Worm (Caenorhabditis elegans): Measurements from ENCODE around the gene prp-38.

The prp-38 gene

ce11 chrV:10813425-10814156 lies 7.8 kb upstream of the prp-38 start, which contains the start of the genes C29A12.1 and lig-1:
Gene C29A12.1 (minus strand): TSS chrV:10813487.
Gene lig-1 (plus strand): TSS chrV:10814106.
- no peak for TF ChIP-seq ztf-25 (GFP tag; IDR thresholded peaks at IDR 0.05)
- no peak for TF ChIP-seq F39B2.1 (GFP tag; IDR thresholded peaks at IDR 0.05)
- TF ChIP-seq C06A6.2 (GFP tag; conservative IDR thresholded peaks at IDR 0.05), result no peak
- TF ChIP-seq repo-1 (tag; optimal IDR thresholded peaks at IDR 0.05), result no peak
- peak; percentile 68 for TF ChIP-seq mcd-1 (GFP tag; IDR thresholded peaks at IDR 0.05)
- TF ChIP-seq cebp-1 (GFP tag; IDR thresholded peaks at IDR 0.05), result no peak
- no peak for TF ChIP-seq cebp-1 (tag; optimal IDR thresholded peaks at IDR 0.05)
- TF ChIP-seq bed-1 (GFP tag; IDR thresholded peaks at IDR 0.05), result no peak
- TF ChIP-seq die-1 (tag; optimal IDR thresholded peaks at IDR 0.05), result no peak
- 0 out of 2 replicates have a peak, but pooled peaks have one; percentile 8 for TF ChIP-seq Y95B8A.8 (GFP tag; IDR thresholded peaks at IDR 0.05)
- no peak for TF ChIP-seq aptf-3 (GFP tag; IDR thresholded peaks at IDR 0.05)
- no peak for TF ChIP-seq zim-3 (tag; optimal IDR thresholded peaks at IDR 0.05)
- TF ChIP-seq B0336.3 (GFP tag; IDR thresholded peaks at IDR 0.05), result no peak
- TF ChIP-seq Y53G8AR.9 (GFP tag; conservative IDR thresholded peaks at IDR 0.05), result no peak
- no peak for TF ChIP-seq B0035.1 (tag; optimal IDR thresholded peaks at IDR 0.05)
- no peak for TF ChIP-seq nhr-80 (tag; optimal IDR thresholded peaks at IDR 0.05)
- no peak for TF ChIP-seq tbp1 (GFP tag; optimal IDR thresholded peaks at IDR 0.05)
- TF ChIP-seq nfya-2 (GFP tag; IDR thresholded peaks at IDR 0.05), result no peak
- no peak for TF ChIP-seq Y79H2A.3 (GFP tag; conservative IDR thresholded peaks at IDR 0.05)
- TF ChIP-seq lin-54 (GFP tag; optimal IDR thresholded peaks at IDR 0.05), result peak; percentile 55
- TF ChIP-seq cebp-2 (GFP tag; IDR thresholded peaks at IDR 0.05), result no peak
- TF ChIP-seq hsf-1 (GFP tag; IDR thresholded peaks at IDR 0.05), result 0 out of 2 replicates have a peak, but pooled peaks have one; percentile 57
- peak; percentile 27 for TF ChIP-seq F23B12.7 (tag; optimal IDR thresholded peaks at IDR 0.05; ENCODE audit: insufficient read depth)
- TF ChIP-seq sea-2 (GFP tag; IDR thresholded peaks at IDR 0.05), result no peak
- TF ChIP-seq tbx-9 (tag; optimal IDR thresholded peaks at IDR 0.05; ENCODE audit: borderline replicate concordance), result no peak
- TF ChIP-seq lin-40 (tag; optimal IDR thresholded peaks at IDR 0.05), result no peak
- TF ChIP-seq ceh-27 (GFP tag; optimal IDR thresholded peaks at IDR 0.05), result no peak
- peak; percentile 26 for TF ChIP-seq ztf-18 (tag; optimal IDR thresholded peaks at IDR 0.05)
- TF ChIP-seq lin-26 (GFP tag; IDR thresholded peaks at IDR 0.05), result 0 out of 2 replicates have a peak, but pooled peaks have one; percentile 18
- TF ChIP-seq chd-7 (tag; optimal IDR thresholded peaks at IDR 0.05), result no peak
- TF ChIP-seq hrde-1 (tag; optimal IDR thresholded peaks at IDR 0.05; ENCODE audit: borderline replicate concordance), result no peak
- TF ChIP-seq him-1 (tag; optimal IDR thresholded peaks at IDR 0.05), result no peak
- no peak for TF ChIP-seq ceh-79 (tag; optimal IDR thresholded peaks at IDR 0.05)
- no peak for TF ChIP-seq hmg-20 (GFP tag; IDR thresholded peaks at IDR 0.05)
- TF ChIP-seq snpc-1.3 (tag; optimal IDR thresholded peaks at IDR 0.05; ENCODE audit: insufficient read depth), result no peak
- no peak for TF ChIP-seq mel-28 (tag; optimal IDR thresholded peaks at IDR 0.05; ENCODE audit: borderline replicate concordance)
- TF ChIP-seq madf-3 (GFP tag; IDR thresholded peaks at IDR 0.05), result peak; percentile 83
- TF ChIP-seq dpl-1 (GFP tag; optimal IDR thresholded peaks at IDR 0.05), result peak; percentile 30
- TF ChIP-seq F55B11.4 (tag; optimal IDR thresholded peaks at IDR 0.05; ENCODE audit: borderline replicate concordance, insufficient read depth), result no peak
- no peak for TF ChIP-seq madf-10 (tag; optimal IDR thresholded peaks at IDR 0.05)
- peak; percentile 83 for TF ChIP-seq madf-6 (GFP tag; IDR thresholded peaks at IDR 0.05)
- TF ChIP-seq pbrm-1 (GFP tag; IDR thresholded peaks at IDR 0.05), result peak; percentile 30; the same call in 1 of the 2 replicates
- no peak for TF ChIP-seq sdz-38 (tag; optimal IDR thresholded peaks at IDR 0.05)
- TF ChIP-seq ceh-100 (GFP tag; IDR thresholded peaks at IDR 0.05), result 0 out of 2 replicates have a peak, but pooled peaks have one; percentile 35
- no peak for TF ChIP-seq snpc-4 (GFP tag; optimal IDR thresholded peaks at IDR 0.05)
- TF ChIP-seq snpc-4 (tag; optimal IDR thresholded peaks at IDR 0.05), result no peak
- peak; percentile 79 for TF ChIP-seq dox-1 (GFP tag; IDR thresholded peaks at IDR 0.05)
- TF ChIP-seq fkh-3 (tag; optimal IDR thresholded peaks at IDR 0.05), result no peak

Measured in whole organism, young adult.